Fruit fly (Drosophila melanogaster) whole organism, embryonic: Measurements from ENCODE around the gene Nckx30C.

ENCODE experiments used
- ATbp ChIP-seq: fragments of 200-800 bp; sonication (Bioruptor generic); optimal IDR thresholded peaks from 2 replicates; lab custom pipeline; 2017; ENCODE audit warnings: missing biosample characterization, mild to moderate bottlenecking, missing genetic modification characterization, missing genetic modification reagents
- Atf6 ChIP-seq: fragments of 200-800 bp; sonication (Bioruptor generic); IDR thresholded peaks from 2 replicates; pipeline ENCODE4 v1.3.6; 2022; ENCODE audit warnings: missing biosample characterization, missing genetic modification characterization
- BtbVII ChIP-seq: fragments of 200-800 bp; sonication (Bioruptor generic); optimal IDR thresholded peaks from 3 replicates; lab custom pipeline; 2017; ENCODE audit warnings: missing biosample characterization, mild to moderate bottlenecking, missing genetic modification characterization
- CG1024 ChIP-seq: fragments of 200-800 bp; sonication (Bioruptor generic); IDR thresholded peaks from 2 replicates; pipeline ENCODE4 v1.3.6; 2022; ENCODE audit warnings: missing biosample characterization, missing genetic modification characterization
- CG11085 ChIP-seq: fragments of 200-800 bp; sonication (Bioruptor generic); IDR thresholded peaks from 2 replicates; pipeline ENCODE4 v1.3.6; 2022; ENCODE audit warnings: missing biosample characterization, missing genetic modification characterization
- CG11093 ChIP-seq: fragments of 200-800 bp; sonication (Bioruptor generic); IDR thresholded peaks from 3 replicates; pipeline ENCODE4 v1.3.6; 2022; ENCODE audit warnings: missing biosample characterization, missing genetic modification characterization
- CG11247 ChIP-seq: fragments of 200-800 bp; sonication (Bioruptor generic); IDR thresholded peaks from 2 replicates; pipeline ENCODE4 v1.3.6; 2022; ENCODE audit warnings: missing biosample characterization, missing genetic modification characterization
- CG11560 ChIP-seq: fragments of 200-800 bp; sonication (Bioruptor generic); IDR thresholded peaks from 3 replicates; pipeline ENCODE4 v1.3.6; 2022; ENCODE audit warnings: missing biosample characterization, missing genetic modification characterization
- CG12104 ChIP-seq: fragments of 200-800 bp; sonication (Bioruptor generic); optimal IDR thresholded peaks from 3 replicates; lab custom pipeline; 2016; ENCODE audit warnings: missing biosample characterization, missing genetic modification characterization
- CG12744 ChIP-seq: fragments of 200-800 bp; sonication (Bioruptor generic); optimal IDR thresholded peaks from 2 replicates; lab custom pipeline; 2016; ENCODE audit warnings: missing biosample characterization, missing genetic modification characterization
- CG14965 ChIP-seq: fragments of 200-800 bp; sonication (Bioruptor generic); optimal IDR thresholded peaks from 2 replicates; lab custom pipeline; 2016; ENCODE audit warnings: missing biosample characterization, missing genetic modification characterization, borderline replicate concordance
- CG15011 ChIP-seq: fragments of 200-800 bp; sonication (Bioruptor generic); optimal IDR thresholded peaks from 3 replicates; lab custom pipeline; 2018; ENCODE audit warnings: missing biosample characterization, mild to moderate bottlenecking, missing genetic modification characterization
- CG1647 ChIP-seq: fragments of 200-800 bp; sonication (Bioruptor generic); optimal IDR thresholded peaks from 3 replicates; lab custom pipeline; 2016; ENCODE audit warnings: missing biosample characterization, missing genetic modification characterization
- CG16813 ChIP-seq: fragments of 200-800 bp; sonication (Bioruptor generic); IDR thresholded peaks from 3 replicates; pipeline ENCODE4 v1.3.6; 2022; ENCODE audit warnings: missing biosample characterization, missing genetic modification characterization; ENCODE audit not compliant: partially characterized antibody
- CG17568 ChIP-seq: fragments of 200-800 bp; sonication (Bioruptor generic); optimal IDR thresholded peaks from 2 replicates; lab custom pipeline; 2018; ENCODE audit warnings: missing biosample characterization, mild to moderate bottlenecking, missing genetic modification characterization, moderate library complexity
- CG2202 ChIP-seq: fragments of 200-800 bp; sonication (Bioruptor generic); optimal IDR thresholded peaks from 2 replicates; lab custom pipeline; 2018; ENCODE audit warnings: missing biosample characterization, mild to moderate bottlenecking, missing genetic modification characterization
- CG31441 ChIP-seq: fragments of 200-800 bp; sonication (Bioruptor generic); IDR thresholded peaks from 2 replicates; pipeline ENCODE4 v1.3.6; 2022; ENCODE audit warnings: missing biosample characterization, missing genetic modification characterization
- CG7745 ChIP-seq: fragments of 200-800 bp; sonication (Bioruptor generic); optimal IDR thresholded peaks from 2 replicates; lab custom pipeline; 2018; ENCODE audit warnings: missing biosample characterization, mild to moderate bottlenecking, missing genetic modification characterization, moderate library complexity
- CG7786 ChIP-seq: fragments of 200-800 bp; sonication (Bioruptor generic); optimal IDR thresholded peaks from 2 replicates; lab custom pipeline; 2016; ENCODE audit warnings: missing biosample characterization, missing genetic modification characterization
- CG8478 ChIP-seq: fragments of >200 bp; optimal IDR thresholded peaks from 2 replicates; lab custom pipeline; 2018
- CoRest ChIP-seq: fragments of 200-800 bp; sonication (Bioruptor generic); optimal IDR thresholded peaks from 3 replicates; lab custom pipeline; 2018; ENCODE audit warnings: missing biosample characterization, mild to moderate bottlenecking, missing genetic modification characterization, moderate library complexity
- Drgx ChIP-seq: fragments of 200-800 bp; sonication (Bioruptor generic); IDR thresholded peaks from 2 replicates; pipeline ENCODE4 v1.3.6; 2022; ENCODE audit warnings: missing biosample characterization, missing genetic modification characterization
- Elba2 ChIP-seq: fragments of 200-800 bp; sonication (Bioruptor generic); optimal IDR thresholded peaks from 3 replicates; lab custom pipeline; 2016; ENCODE audit warnings: missing biosample characterization, missing genetic modification characterization
- H15 ChIP-seq: fragments of 200-800 bp; sonication (Bioruptor generic); IDR thresholded peaks from 3 replicates; pipeline ENCODE4 v1.3.6; 2022; ENCODE audit warnings: missing biosample characterization, missing genetic modification characterization
- HLH54F ChIP-seq: fragments of 200-800 bp; sonication (Bioruptor generic); optimal IDR thresholded peaks from 3 replicates; lab custom pipeline; 2016; ENCODE audit warnings: missing biosample characterization, missing genetic modification characterization
- Hmr ChIP-seq: fragments of 200-800 bp; sonication (Bioruptor generic); optimal IDR thresholded peaks from 3 replicates; lab custom pipeline; 2017; ENCODE audit warnings: mild to moderate bottlenecking, missing biosample characterization, missing genetic modification reagents, missing genetic modification characterization
- Hmx ChIP-seq: fragments of 200-800 bp; sonication (Bioruptor generic); optimal IDR thresholded peaks from 2 replicates; lab custom pipeline; 2016; ENCODE audit warnings: missing biosample characterization, missing genetic modification characterization
- Jarid2 ChIP-seq: fragments of 200-800 bp; sonication (Bioruptor generic); optimal IDR thresholded peaks from 3 replicates; lab custom pipeline; 2017; ENCODE audit warnings: mild to moderate bottlenecking, missing biosample characterization, missing genetic modification reagents, missing genetic modification characterization
- Mad ChIP-seq: fragments of 200-800 bp; sonication (Bioruptor generic); optimal IDR thresholded peaks from 2 replicates; lab custom pipeline; 2016; ENCODE audit warnings: missing biosample characterization, missing genetic modification characterization
- Mes4 ChIP-seq: fragments of 200-800 bp; sonication (Bioruptor generic); optimal IDR thresholded peaks from 2 replicates; lab custom pipeline; 2016; ENCODE audit warnings: missing biosample characterization, missing genetic modification characterization
- NC2α ChIP-seq: fragments of 200-800 bp; sonication (Bioruptor generic); optimal IDR thresholded peaks from 2 replicates; lab custom pipeline; 2016; ENCODE audit warnings: missing biosample characterization, missing genetic modification characterization
- Oaz ChIP-seq: fragments of 200-800 bp; sonication (Bioruptor generic); IDR thresholded peaks from 2 replicates; pipeline ENCODE4 v1.3.6; 2022; ENCODE audit warnings: missing biosample characterization, missing genetic modification characterization
- Sin3A ChIP-seq: fragments of >200 bp; optimal IDR thresholded peaks from 2 replicates; lab custom pipeline; 2018
- Six4 ChIP-seq: fragments of 200-800 bp; sonication (Bioruptor generic); optimal IDR thresholded peaks from 2 replicates; lab custom pipeline; 2016; ENCODE audit warnings: missing biosample characterization, missing genetic modification characterization
- Vsx1 ChIP-seq: fragments of 200-800 bp; sonication (Bioruptor generic); optimal IDR thresholded peaks from 2 replicates; lab custom pipeline; 2017; ENCODE audit warnings: missing biosample characterization, mild to moderate bottlenecking, missing genetic modification characterization, missing genetic modification reagents
- Xbp1 ChIP-seq: fragments of 200-800 bp; sonication (Bioruptor generic); optimal IDR thresholded peaks from 3 replicates; lab custom pipeline; 2016; ENCODE audit warnings: missing biosample characterization, mild to moderate bottlenecking, missing genetic modification characterization
- ase ChIP-seq: fragments of 200-800 bp; sonication (Bioruptor generic); IDR thresholded peaks from 3 replicates; pipeline ENCODE4 v1.3.6; 2022; ENCODE audit warnings: missing biosample characterization, missing genetic modification characterization
- chinmo ChIP-seq: fragments of 200-800 bp; sonication (Bioruptor generic); IDR thresholded peaks from 4 replicates; pipeline ENCODE4 v1.3.6; 2022; ENCODE audit warnings: missing biosample characterization, missing genetic modification characterization; ENCODE audit not compliant: partially characterized antibody
- esg ChIP-seq: fragments of 200-800 bp; sonication (Bioruptor generic); conservative IDR thresholded peaks from 2 replicates; pipeline ENCODE4 v1.3.6; 2022; ENCODE audit warnings: missing biosample characterization, missing genetic modification characterization
- hb ChIP-seq: fragments of 200-800 bp; sonication (Bioruptor generic); IDR thresholded peaks from 3 replicates; pipeline ENCODE4 v1.3.6; 2022; ENCODE audit warnings: missing biosample characterization, missing genetic modification characterization; ENCODE audit not compliant: partially characterized antibody
- her ChIP-seq: fragments of 200-800 bp; sonication (Bioruptor generic); optimal IDR thresholded peaks from 2 replicates; lab custom pipeline; 2016; ENCODE audit warnings: missing biosample characterization, missing genetic modification characterization
- hth ChIP-seq: fragments of >200 bp; optimal IDR thresholded peaks from 2 replicates; lab custom pipeline; 2017; ENCODE audit warnings: inconsistent platforms
- lilli ChIP-seq: fragments of 200-800 bp; sonication (Bioruptor generic); optimal IDR thresholded peaks from 3 replicates; lab custom pipeline; 2016; ENCODE audit warnings: missing biosample characterization, missing genetic modification characterization
- nerfin-2 ChIP-seq: fragments of 200-800 bp; sonication (Bioruptor generic); IDR thresholded peaks from 2 replicates; pipeline ENCODE4 v1.3.6; 2022; ENCODE audit warnings: missing biosample characterization, missing genetic modification characterization; ENCODE audit not compliant: partially characterized antibody
- nmo ChIP-seq: fragments of 200-800 bp; sonication (Bioruptor generic); optimal IDR thresholded peaks from 2 replicates; lab custom pipeline; 2018; ENCODE audit warnings: missing biosample characterization, mild to moderate bottlenecking, missing genetic modification characterization, moderate library complexity
- oc ChIP-seq: fragments of 200-800 bp; sonication (Bioruptor generic); optimal IDR thresholded peaks from 2 replicates; lab custom pipeline; 2018; ENCODE audit warnings: missing biosample characterization, mild to moderate bottlenecking, missing genetic modification characterization, moderate library complexity
- pnt ChIP-seq: fragments of 200-800 bp; sonication (Bioruptor generic); optimal IDR thresholded peaks from 3 replicates; lab custom pipeline; 2016; ENCODE audit warnings: missing biosample characterization, missing genetic modification characterization
- pros ChIP-seq: fragments of 200-800 bp; sonication (Bioruptor generic); optimal IDR thresholded peaks from 3 replicates; lab custom pipeline; 2019; ENCODE audit warnings: missing biosample characterization, mild to moderate bottlenecking, missing genetic modification characterization, moderate library complexity
- z ChIP-seq: fragments of 200-800 bp; sonication (Bioruptor generic); IDR thresholded peaks from 3 replicates; pipeline ENCODE4 v1.3.6; 2022; ENCODE audit warnings: missing biosample characterization, missing genetic modification characterization

Gene Nckx30C

DNA sequence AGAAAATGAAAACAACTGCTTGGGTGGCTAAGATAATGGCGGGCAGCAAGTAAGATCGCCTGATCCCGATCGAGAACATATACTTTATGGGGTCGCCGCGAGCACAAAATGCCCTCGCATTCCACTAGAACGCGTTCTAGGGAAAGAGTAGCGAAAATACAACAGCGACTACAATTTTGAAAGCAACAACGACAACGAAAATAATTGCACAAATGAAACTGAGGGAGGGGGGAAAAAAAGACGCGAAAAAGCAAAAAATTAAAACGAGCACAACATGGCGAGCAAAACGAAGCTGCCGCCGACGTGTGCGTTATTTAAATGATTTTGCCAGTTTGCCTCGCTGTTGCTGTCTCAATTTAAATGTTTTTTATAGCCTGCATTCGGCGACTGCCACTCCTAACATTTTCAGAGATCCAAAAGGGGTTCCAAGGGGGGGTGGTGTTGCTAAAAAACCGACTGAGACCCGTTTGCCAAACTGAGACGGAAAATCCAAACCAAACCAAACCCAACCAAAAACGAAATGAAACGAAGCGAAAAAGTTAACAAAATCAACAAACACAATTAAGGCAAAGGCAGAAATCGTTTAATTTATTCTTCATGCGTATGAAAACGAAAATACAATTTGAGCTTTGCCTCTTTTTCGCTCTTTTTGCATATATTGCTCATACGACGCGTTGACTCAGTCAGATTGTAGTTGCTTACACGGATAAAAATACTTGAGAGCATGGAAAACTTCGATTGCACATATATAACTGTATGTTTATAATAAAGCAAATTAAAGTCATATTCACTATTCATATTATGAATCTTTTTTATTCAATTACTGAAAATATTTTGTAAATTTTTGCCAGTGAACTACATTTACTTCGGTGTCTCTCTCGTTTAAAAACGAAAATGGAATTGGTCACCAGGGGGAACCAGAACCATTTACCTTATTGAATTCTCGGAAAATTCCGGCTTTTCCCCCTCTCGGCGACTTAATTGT, 53.6 kb downstream of the Nckx30C start (continued):
- TF ChIP-seq hb (GFP tag; lab: Robert Waterston, UW) (no peak), NC2α (GFP tag; lab: Kevin White, UChicago) (no peak), CoRest (tag; lab: Kevin White, UChicago) (peak; percentile 72), CG11093 (peak; percentile 50; the same call in 1 of the 3 replicates), Hmx (peak; percentile 28), nerfin-2 (GFP tag; lab: Robert Waterston, UW) (no peak), BtbVII (GFP tag; lab: Kevin White, UChicago) (peak; percentile 68), CG7786 (no peak), Drgx (peak; percentile 92), Elba2 (no peak), chinmo (peak; percentile 97; the same call in 3 of the 4 replicates), CG11247 (GFP tag; lab: Robert Waterston, UW) (peak; percentile 68), Mad (GFP tag; lab: Kevin White, UChicago) (no peak), lilli (GFP tag; lab: Kevin White, UChicago) (peak; percentile 71), CG11085 (GFP tag; lab: Robert Waterston, UW) (peak; percentile 59), oc (no peak), CG8478 (no peak), CG2202 (tag; lab: Kevin White, UChicago) (no peak), CG11560 (tag; lab: Robert Waterston, UW) (peak; percentile 67), Sin3A (lab: Kevin White, UChicago) (no peak), esg (GFP tag; lab: Robert Waterston, UW) (peak; percentile 77), ase (GFP tag; lab: Robert Waterston, UW) (peak; percentile 56; the same call in 2 of the 3 replicates), Oaz (GFP tag; lab: Robert Waterston, UW) (peak; percentile 61), z (GFP tag; lab: Robert Waterston, UW) (no peak), ATbp (GFP tag; lab: Kevin White, UChicago) (peak; percentile 12), pros (no peak), Mes4 (GFP tag; lab: Kevin White, UChicago) (no peak), Atf6 (GFP tag; lab: Robert Waterston, UW) (peak; percentile 91), CG1647 (peak; percentile 41), Six4 (GFP tag; lab: Kevin White, UChicago) (peak; percentile 22), Vsx1 (GFP tag; lab: Kevin White, UChicago) (no peak), Xbp1 (peak; percentile 56), pnt (GFP tag; lab: Kevin White, UChicago) (peak; percentile 1), hth (lab: Kevin White, UChicago) (no peak), CG7745 (tag; lab: Kevin White, UChicago) (no peak), CG15011 (GFP tag; lab: Kevin White, UChicago) (peak; percentile 27), CG12744 (peak; percentile 40), CG1024 (GFP tag; lab: Robert Waterston, UW) (peak; percentile 54; the same call in 1 of the 2 replicates), Hmr (GFP tag; lab: Kevin White, UChicago) (peak; percentile 81), HLH54F (GFP tag; lab: Kevin White, UChicago) (peak; percentile 0), CG17568 (peak; percentile 7), Jarid2 (GFP tag; lab: Kevin White, UChicago) (no peak), her (GFP tag; lab: Kevin White, UChicago) (no peak), CG12104 (GFP tag; lab: Kevin White, UChicago) (peak; percentile 30), H15 (GFP tag; lab: Robert Waterston, UW) (peak; percentile 72; the same call in 2 of the 3 replicates), nmo (GFP tag; lab: Kevin White, UChicago) (peak; percentile 29), CG16813 (GFP tag; lab: Robert Waterston, UW) (no peak), CG14965 (no peak), CG31441 (GFP tag; lab: Robert Waterston, UW) (peak; percentile 60)
